Worm (Caenorhabditis elegans) whole organism, L2 larva: ENCODE measurements around the gene lev-8.
A peak's percentile ranks its signal among the peaks of the same experiment; 100 is the strongest.

ENCODE experiments used
- ZK546.5 ChIP-seq: sonication (generic microtip); optimal IDR thresholded peaks from 2 replicates; lab custom pipeline; 2017; ENCODE audit warnings: missing biosample characterization, missing genetic modification characterization
- ama-1 ChIP-seq: fragments of 150-350 bp; optimal IDR thresholded peaks from 2 replicates; lab custom pipeline; 2018; ENCODE audit warnings: inconsistent platforms
- ceh-16 ChIP-seq: fragments of 150-350 bp; optimal IDR thresholded peaks from 2 replicates; lab custom pipeline; 2014; ENCODE audit warnings: missing biosample characterization, missing genetic modification characterization
- elt-3 ChIP-seq: sonication (generic microtip); optimal IDR thresholded peaks from 2 replicates; lab custom pipeline; 2017; ENCODE audit warnings: missing biosample characterization, missing genetic modification characterization
- lin-13 ChIP-seq: fragments of 150-350 bp; optimal IDR thresholded peaks from 2 replicates; lab custom pipeline; 2014; ENCODE audit warnings: missing biosample characterization, missing genetic modification reagents, missing genetic modification characterization
- lsy-2 ChIP-seq, 2 experiments: fragments of 150-350 bp in 1 of 2; sonication (generic microtip) in 1 of 2; optimal IDR thresholded peaks; 2 replicates each; lab custom pipeline; 2014 to 2017; ENCODE audit warnings: missing biosample characterization in 2 of 2, missing genetic modification characterization in 2 of 2
- mdl-1 ChIP-seq, 2 experiments: fragments of 150-350 bp in 1 of 2; sonication (generic microtip) in 1 of 2; optimal IDR thresholded peaks; 2 replicates each; lab custom pipeline; 2017; ENCODE audit warnings: missing biosample characterization in 2 of 2, missing genetic modification characterization in 2 of 2
- nhr-21 ChIP-seq: fragments of 150-350 bp; optimal IDR thresholded peaks from 2 replicates; lab custom pipeline; 2014; ENCODE audit warnings: missing biosample characterization, missing genetic modification characterization
- skn-1 ChIP-seq: sonication (generic microtip); optimal IDR thresholded peaks from 2 replicates; lab custom pipeline; 2017; ENCODE audit warnings: missing biosample characterization, missing genetic modification characterization
- sma-3 ChIP-seq: sonication (generic microtip); optimal IDR thresholded peaks from 2 replicates; lab custom pipeline; 2016; ENCODE audit warnings: missing genetic modification reagents, missing genetic modification characterization, missing compliant biosample characterization
- unc-39 ChIP-seq: fragments of 150-350 bp; optimal IDR thresholded peaks from 2 replicates; lab custom pipeline; 2014; ENCODE audit warnings: missing biosample characterization, missing genetic modification characterization
- unc-62 ChIP-seq: fragments of 150-350 bp; optimal IDR thresholded peaks from 2 replicates; lab custom pipeline; 2014; ENCODE audit warnings: missing biosample characterization, missing genetic modification reagents, missing genetic modification characterization
- ztf-4 ChIP-seq: fragments of 150-350 bp; optimal IDR thresholded peaks from 2 replicates; lab custom pipeline; 2014; ENCODE audit warnings: missing biosample characterization, missing genetic modification characterization

- TF ChIP-seq unc-62 (GFP tag; lab: Kevin White, UChicago) (no peak), sma-3 (no peak), mdl-1 (tag; optimal IDR thresholded peaks at IDR 0.05; lab: Kevin White, UChicago) (peak in 1 of 2 experiments; percentile 9), lin-13 (GFP tag; lab: Kevin White, UChicago) (no peak), ceh-16 (tag; lab: Kevin White, UChicago) (no peak), lsy-2 (tag; optimal IDR thresholded peaks at IDR 0.05; lab: Kevin White, UChicago) (peak in 1 of 2 experiments; percentile 11), skn-1 (tag; lab: Kevin White, UChicago) (no peak), nhr-21 (no peak), unc-39 (tag; lab: Kevin White, UChicago) (no peak), ama-1 (lab: Kevin White, UChicago) (no peak), ztf-4 (tag; lab: Kevin White, UChicago) (no peak), ZK546.5 (tag; lab: Kevin White, UChicago) (no peak), elt-3 (tag; lab: Kevin White, UChicago) (no peak)
These were observed 11.0 kb downstream of the lev-8 start for ce11 chrX:11571714-11572113.
